Fruit fly (Drosophila melanogaster): ENCODE measurements around the gene AIF.

Gene AIF

dm6 chr2L:2198613-2199432, 47.3 kb downstream of the AIF start (continued):
- TF ChIP-seq chn (GFP tag; optimal IDR thresholded peaks at IDR 0.05): peak; percentile 82
- TF ChIP-seq tna (GFP tag; IDR thresholded peaks at IDR 0.05; ENCODE audit: partially characterized antibody): no peak
- TF ChIP-seq CG1647 (GFP tag; optimal IDR thresholded peaks at IDR 0.05): peak; percentile 74
- no peak for TF ChIP-seq CG32767 (GFP tag; IDR thresholded peaks at IDR 0.05)
- no peak for TF ChIP-seq Ravus (GFP tag; IDR thresholded peaks at IDR 0.05)
- TF ChIP-seq YL-1 (GFP tag; optimal IDR thresholded peaks at IDR 0.05): no peak
- TF ChIP-seq CG31441 (GFP tag; IDR thresholded peaks at IDR 0.05): no peak
- peak; percentile 63 for TF ChIP-seq da (GFP tag; optimal IDR thresholded peaks at IDR 0.05)
- no peak for TF ChIP-seq CG42726 (GFP tag; IDR thresholded peaks at IDR 0.05; ENCODE audit: partially characterized antibody)
- no peak for TF ChIP-seq sc (optimal IDR thresholded peaks at IDR 0.05)
- TF ChIP-seq sc (GFP tag; optimal IDR thresholded peaks at IDR 0.05): peak; percentile 83
- peak; percentile 78 for TF ChIP-seq NfI (GFP tag; optimal IDR thresholded peaks at IDR 0.05)
- no peak for TF ChIP-seq chinmo (GFP tag; IDR thresholded peaks at IDR 0.05; ENCODE audit: partially characterized antibody)
- TF ChIP-seq CG13123 (GFP tag; optimal IDR thresholded peaks at IDR 0.05): peak; percentile 65
- peak; percentile 90 for TF ChIP-seq ems (GFP tag; optimal IDR thresholded peaks at IDR 0.05)
- peak; percentile 62 for TF ChIP-seq emc (GFP tag; optimal IDR thresholded peaks at IDR 0.05)
- TF ChIP-seq bigmax (GFP tag; optimal IDR thresholded peaks at IDR 0.05): no peak
- peak; percentile 11 for TF ChIP-seq Fer2 (tag; optimal IDR thresholded peaks at IDR 0.05)
- peak; percentile 99 for TF ChIP-seq Ets65A (GFP tag)
- TF ChIP-seq Hr78 (GFP tag; optimal IDR thresholded peaks at IDR 0.05): peak in 1 of 2 experiments; percentile 66
- no peak for TF ChIP-seq dimm (GFP tag; IDR thresholded peaks at IDR 0.05)
- peak; percentile 84 for TF ChIP-seq jing (GFP tag; optimal IDR thresholded peaks at IDR 0.05)
- peak; percentile 81 for TF ChIP-seq CG18764 (GFP tag; optimal IDR thresholded peaks at IDR 0.05)
- no peak for TF ChIP-seq CG7745 (tag; optimal IDR thresholded peaks at IDR 0.05)
- TF ChIP-seq CG15073 (GFP tag; optimal IDR thresholded peaks at IDR 0.05): peak; percentile 32
- peak; percentile 22 for TF ChIP-seq CG9797 (GFP tag; optimal IDR thresholded peaks at IDR 0.05)
- TF ChIP-seq nerfin-2 (GFP tag; IDR thresholded peaks at IDR 0.05; ENCODE audit: partially characterized antibody): no peak
- no peak for TF ChIP-seq hb (GFP tag; IDR thresholded peaks at IDR 0.05; ENCODE audit: partially characterized antibody)
- peak; percentile 48 for TF ChIP-seq TFAM (GFP tag; optimal IDR thresholded peaks at IDR 0.05)
- TF ChIP-seq hbn (GFP tag; IDR thresholded peaks at IDR 0.05; ENCODE audit: partially characterized antibody): no peak
- no peak for TF ChIP-seq Dfd (GFP tag; optimal IDR thresholded peaks at IDR 0.05)
- TF ChIP-seq kah (GFP tag; optimal IDR thresholded peaks at IDR 0.05): peak; percentile 82
- TF ChIP-seq CG8924 (tag; optimal IDR thresholded peaks at IDR 0.05): peak; percentile 87
- TF ChIP-seq abd-A (tag; optimal IDR thresholded peaks at IDR 0.05): peak; percentile 84
- TF ChIP-seq cg (GFP tag; optimal IDR thresholded peaks at IDR 0.05): peak; percentile 57
- peak; percentile 79 for TF ChIP-seq CG12071 (GFP tag; optimal IDR thresholded peaks at IDR 0.05)
- TF ChIP-seq MESR4 (GFP tag; optimal IDR thresholded peaks at IDR 0.05): peak; percentile 9
- peak; percentile 82 for TF ChIP-seq Fer1 (GFP tag; optimal IDR thresholded peaks at IDR 0.05)
- TF ChIP-seq BtbVII (GFP tag; optimal IDR thresholded peaks at IDR 0.05): peak; percentile 72
- TF ChIP-seq nerfin-1 (tag; optimal IDR thresholded peaks at IDR 0.05): peak; percentile 47
- TF ChIP-seq CG1602 (GFP tag; optimal IDR thresholded peaks at IDR 0.05): peak; percentile 86
- TF ChIP-seq CG1233 (GFP tag; optimal IDR thresholded peaks at IDR 0.05): peak; percentile 75
- TF ChIP-seq pho (GFP tag; optimal IDR thresholded peaks at IDR 0.05): peak; percentile 82
- TF ChIP-seq zen2 (GFP tag; IDR thresholded peaks at IDR 0.05; ENCODE audit: partially characterized antibody): no peak
- TF ChIP-seq zfh1 (GFP tag; IDR thresholded peaks at IDR 0.05): no peak
- TF ChIP-seq NFAT (GFP tag; IDR thresholded peaks at IDR 0.05): no peak
- peak in 1 of 2 experiments; percentile 73 for TF ChIP-seq Eip74EF (GFP tag; optimal IDR thresholded peaks at IDR 0.05)
- peak; percentile 41 for TF ChIP-seq Elba2 (GFP tag; optimal IDR thresholded peaks at IDR 0.05)
